Worm (Caenorhabditis elegans): Measurements from ENCODE around the gene seip-1.

ce11 chrV:6017630-6018029 is 35.4 kb downstream of the seip-1 start, which contains the start of the genes rpt-2 and aps-1:
- TF ChIP-seq aly-1 (tag; optimal IDR thresholded peaks at IDR 0.05), result no peak
- no peak for TF ChIP-seq ama-1 (optimal IDR thresholded peaks at IDR 0.05)
- no peak for TF ChIP-seq flt-1 (GFP tag; IDR thresholded peaks at IDR 0.05)
- TF ChIP-seq hmg-4 (GFP tag; optimal IDR thresholded peaks at IDR 0.05), result no peak
- no peak for TF ChIP-seq ceh-13 (GFP tag; optimal IDR thresholded peaks at IDR 0.05)
- TF ChIP-seq ceh-36 (tag; optimal IDR thresholded peaks at IDR 0.05), result no peak
- TF ChIP-seq tbx-37 (GFP tag; conservative IDR thresholded peaks at IDR 0.05), result no peak
- no peak for TF ChIP-seq tra-4 (tag; optimal IDR thresholded peaks at IDR 0.05)

All from whole organism, early embryonic.